Worm (Caenorhabditis elegans) whole organism, late embryonic: ENCODE measurements around the gene C09G5.13.

ENCODE experiments used
- C08G9.2 ChIP-seq: sonication (generic microtip); optimal IDR thresholded peaks from 2 replicates; lab custom pipeline; 2016; ENCODE audit warnings: mild to moderate bottlenecking, missing genetic modification characterization, moderate library complexity, missing compliant biosample characterization
- F13H6.1 ChIP-seq: sonication (generic microtip); optimal IDR thresholded peaks from 2 replicates; lab custom pipeline; 2016; ENCODE audit warnings: missing genetic modification characterization, missing compliant biosample characterization
- K09A11.1 ChIP-seq: sonication (generic microtip); optimal IDR thresholded peaks from 2 replicates; lab custom pipeline; 2017; ENCODE audit warnings: antibody characterized with exemption, mild to moderate bottlenecking, missing genetic modification characterization, missing compliant biosample characterization; ENCODE audit not compliant: insufficient read depth
- Y22D7AL.16 ChIP-seq: sonication (generic microtip); optimal IDR thresholded peaks from 2 replicates; lab custom pipeline; 2016; ENCODE audit warnings: missing genetic modification characterization, missing compliant biosample characterization
- ahr-1 ChIP-seq: sonication (generic microtip); optimal IDR thresholded peaks from 2 replicates; lab custom pipeline; 2016; ENCODE audit warnings: missing genetic modification characterization, missing compliant biosample characterization
- ceh-14 ChIP-seq: sonication (generic microtip); optimal IDR thresholded peaks from 2 replicates; lab custom pipeline; 2016; ENCODE audit warnings: missing genotype, missing genetic modification characterization, missing compliant biosample characterization
- ceh-18 ChIP-seq: sonication (generic microtip); optimal IDR thresholded peaks from 2 replicates; lab custom pipeline; 2016; ENCODE audit warnings: missing genetic modification characterization, missing compliant biosample characterization
- ceh-19 ChIP-seq: fragments of 200-800 bp; sonication (Bioruptor generic); optimal IDR thresholded peaks from 2 replicates; lab custom pipeline; 2018; ENCODE audit warnings: mild to moderate bottlenecking, missing genetic modification characterization, missing compliant biosample characterization
- ceh-24 ChIP-seq: sonication (generic microtip); optimal IDR thresholded peaks from 2 replicates; lab custom pipeline; 2016; ENCODE audit warnings: mild to moderate bottlenecking, missing genetic modification characterization, missing compliant biosample characterization
- ceh-30 ChIP-seq: fragments of 150-350 bp; optimal IDR thresholded peaks from 2 replicates; lab custom pipeline; 2014; ENCODE audit warnings: missing biosample characterization, missing genetic modification characterization
- ceh-31 ChIP-seq: sonication (generic microtip); optimal IDR thresholded peaks from 2 replicates; lab custom pipeline; 2016; ENCODE audit warnings: missing genetic modification characterization, missing compliant biosample characterization
- ceh-45 ChIP-seq: fragments of 200-800 bp; sonication (Bioruptor generic); IDR thresholded peaks from 2 replicates; pipeline ENCODE4 v1.3.6; 2022; ENCODE audit warnings: missing genetic modification reagents, missing genetic modification characterization, missing compliant biosample characterization
- ceh-48 ChIP-seq: sonication (generic microtip); optimal IDR thresholded peaks from 2 replicates; lab custom pipeline; 2016; ENCODE audit warnings: missing genetic modification characterization, inconsistent platforms, missing compliant biosample characterization
- ceh-6 ChIP-seq: fragments of 200-800 bp; sonication (Bioruptor generic); optimal IDR thresholded peaks from 2 replicates; lab custom pipeline; 2018; ENCODE audit warnings: mild to moderate bottlenecking, missing genetic modification characterization, missing compliant biosample characterization
- che-1 ChIP-seq: sonication (generic microtip); optimal IDR thresholded peaks from 2 replicates; lab custom pipeline; 2016; ENCODE audit warnings: mild to moderate bottlenecking, missing genetic modification characterization, missing compliant biosample characterization
- dmd-4 ChIP-seq: sonication (generic microtip); optimal IDR thresholded peaks from 2 replicates; lab custom pipeline; 2016; ENCODE audit warnings: borderline replicate concordance, missing genetic modification characterization, missing compliant biosample characterization
- dve-1 ChIP-seq: sonication (generic microtip); optimal IDR thresholded peaks from 2 replicates; lab custom pipeline; 2017; ENCODE audit warnings: antibody characterized with exemption, mild to moderate bottlenecking, missing genetic modification characterization, missing compliant biosample characterization
- elt-2 ChIP-seq: sonication (generic microtip); optimal IDR thresholded peaks from 2 replicates; lab custom pipeline; 2016; ENCODE audit warnings: missing genetic modification reagents, missing genetic modification characterization, missing compliant biosample characterization
- elt-4 ChIP-seq: sonication (generic microtip); optimal IDR thresholded peaks from 2 replicates; lab custom pipeline; 2016; ENCODE audit warnings: missing genetic modification characterization, missing compliant biosample characterization
- hlh-15 ChIP-seq: sonication (generic microtip); optimal IDR thresholded peaks from 2 replicates; lab custom pipeline; 2016; ENCODE audit warnings: missing genetic modification characterization, missing compliant biosample characterization
- hlh-30 ChIP-seq: sonication (generic microtip); optimal IDR thresholded peaks from 2 replicates; lab custom pipeline; 2017; ENCODE audit warnings: antibody characterized with exemption, missing genetic modification characterization, missing compliant biosample characterization; ENCODE audit not compliant: insufficient read depth
- hlh-6 ChIP-seq: sonication (generic microtip); optimal IDR thresholded peaks from 2 replicates; lab custom pipeline; 2016; ENCODE audit warnings: missing genotype, missing genetic modification characterization, missing compliant biosample characterization
- hlh-8 ChIP-seq: sonication (generic microtip); optimal IDR thresholded peaks from 2 replicates; lab custom pipeline; 2016; ENCODE audit warnings: missing genotype, missing genetic modification characterization, missing compliant biosample characterization
- lim-6 ChIP-seq: sonication (generic microtip); optimal IDR thresholded peaks from 2 replicates; lab custom pipeline; 2016; ENCODE audit warnings: missing genetic modification characterization, missing compliant biosample characterization
- madf-2 ChIP-seq: sonication (generic microtip); optimal IDR thresholded peaks from 2 replicates; lab custom pipeline; 2017; ENCODE audit warnings: missing genetic modification characterization, missing compliant biosample characterization
- mec-3 ChIP-seq: sonication (generic microtip); optimal IDR thresholded peaks from 2 replicates; lab custom pipeline; 2016; ENCODE audit warnings: borderline replicate concordance, missing genetic modification characterization, missing compliant biosample characterization
- nhr-11 ChIP-seq: fragments of 150-350 bp; optimal IDR thresholded peaks from 2 replicates; lab custom pipeline; 2014; ENCODE audit warnings: missing biosample characterization, missing genetic modification characterization
- npax-4 ChIP-seq: sonication (generic microtip); optimal IDR thresholded peaks from 2 replicates; lab custom pipeline; 2016; ENCODE audit warnings: missing genetic modification characterization, missing compliant biosample characterization
- pag-3 ChIP-seq: sonication (generic microtip); optimal IDR thresholded peaks from 2 replicates; lab custom pipeline; 2016; ENCODE audit warnings: missing compliant biosample characterization, missing genetic modification characterization, borderline replicate concordance
- pat-9 ChIP-seq: fragments of 200-800 bp; sonication (Bioruptor generic); optimal IDR thresholded peaks from 2 replicates; lab custom pipeline; 2018; ENCODE audit warnings: mild to moderate bottlenecking, missing genetic modification characterization, moderate library complexity, missing compliant biosample characterization
- pax-1 ChIP-seq: fragments of 150-350 bp; optimal IDR thresholded peaks from 2 replicates; lab custom pipeline; 2014; ENCODE audit warnings: missing biosample characterization, missing genetic modification characterization
- pha-4 ChIP-seq: fragments of 150-350 bp; optimal IDR thresholded peaks from 2 replicates; lab custom pipeline; 2018; ENCODE audit warnings: missing biosample characterization, missing genetic modification reagents, missing genetic modification characterization
- ref-2 ChIP-seq: sonication (generic microtip); optimal IDR thresholded peaks from 2 replicates; lab custom pipeline; 2016; ENCODE audit warnings: missing genetic modification characterization, missing compliant biosample characterization
- syd-9 ChIP-seq: sonication (generic microtip); optimal IDR thresholded peaks from 2 replicates; lab custom pipeline; 2016; ENCODE audit warnings: mild to moderate bottlenecking, missing genetic modification characterization, moderate library complexity, missing compliant biosample characterization
- tbx-7 ChIP-seq: sonication (generic microtip); optimal IDR thresholded peaks from 2 replicates; lab custom pipeline; 2016; ENCODE audit warnings: missing genotype, missing genetic modification characterization, missing compliant biosample characterization
- unc-3 ChIP-seq, 2 experiments: fragments of 200-800 bp in 1 of 2; sonication (Bioruptor generic) in 1 of 2; sonication (generic microtip) in 1 of 2; conservative IDR thresholded peaks in 1 of 2; optimal IDR thresholded peaks in 1 of 2; 2 replicates each; pipeline versions ENCODE4 v1.3.6 to Lab custom; 2016 to 2022; ENCODE audit warnings: missing compliant biosample characterization in 2 of 2, missing genetic modification characterization in 2 of 2, missing genetic modification reagents in 1 of 2
- unc-42 ChIP-seq: sonication (generic microtip); optimal IDR thresholded peaks from 2 replicates; lab custom pipeline; 2016; ENCODE audit warnings: missing genotype, missing genetic modification characterization, missing compliant biosample characterization
- unc-55 ChIP-seq: sonication (generic microtip); optimal IDR thresholded peaks from 2 replicates; lab custom pipeline; 2017; ENCODE audit warnings: missing biosample characterization, missing genetic modification reagents, missing genetic modification characterization
- unc-86 ChIP-seq: sonication (generic microtip); optimal IDR thresholded peaks from 2 replicates; lab custom pipeline; 2016; ENCODE audit warnings: missing genetic modification characterization, missing compliant biosample characterization
- zip-5 ChIP-seq: sonication (generic microtip); optimal IDR thresholded peaks from 2 replicates; lab custom pipeline; 2016; ENCODE audit warnings: missing genetic modification characterization, missing compliant biosample characterization
- ztf-16 ChIP-seq: sonication (generic microtip); optimal IDR thresholded peaks from 2 replicates; lab custom pipeline; 2017; ENCODE audit warnings: missing genetic modification characterization, missing compliant biosample characterization

Gene C09G5.13

ce11 chrII:10714262-10714933 lies 2.8 kb upstream of the C09G5.13 start, which contains the start of the genes dph-2 and C09G5.7 (continued):
- TF ChIP-seq pha-4 = no peak

DNA sequence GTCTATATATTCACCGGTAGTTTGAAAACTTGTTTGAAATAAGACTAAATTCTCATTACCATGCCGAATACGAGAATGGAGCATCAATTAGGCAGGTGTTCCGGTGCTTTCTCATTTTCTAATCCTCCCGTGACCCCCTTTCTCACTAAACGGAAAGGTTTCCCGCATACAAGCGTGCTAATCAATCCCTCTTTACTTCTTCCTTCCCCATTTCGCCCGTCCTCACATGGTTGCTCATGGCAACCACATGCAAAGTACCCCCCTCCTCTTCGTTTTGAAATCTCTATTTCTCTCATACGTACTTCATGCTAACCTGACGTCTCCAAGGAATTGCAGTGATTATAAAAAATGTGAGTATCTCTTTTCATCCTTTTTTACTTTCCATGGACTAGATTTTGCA lies 2.7 kb downstream of the C09G5.13 start, which contains the start of gene mks-5:
mks-5 (plus strand) TSS at position 301 of the 400 bp plus-strand sequence.
- TF ChIP-seq npax-4 (tag; lab: Kevin White, UChicago) = no peak
- TF ChIP-seq unc-86 (tag; lab: Kevin White, UChicago) = no peak
- TF ChIP-seq unc-3 (GFP tag; conservative IDR thresholded peaks at IDR 0.05; lab: Robert Waterston, UW) = no peak
- no peak for TF ChIP-seq unc-3 (tag; optimal IDR thresholded peaks at IDR 0.05; lab: Kevin White, UChicago)
- TF ChIP-seq unc-55 (GFP tag; lab: Kevin White, UChicago) = no peak
- no peak for TF ChIP-seq pax-1 (tag; lab: Kevin White, UChicago)
- no peak for TF ChIP-seq dmd-4 (tag; lab: Kevin White, UChicago)
- no peak for TF ChIP-seq Y22D7AL.16
- TF ChIP-seq ceh-24 (tag; lab: Kevin White, UChicago) = no peak
- no peak for TF ChIP-seq ceh-31 (tag; lab: Kevin White, UChicago)

ce11 chrII:10723069-10723468 lies 5.8 kb downstream of the C09G5.13 start, which contains the start of gene C09G5.14:
TSS of gene C09G5.14 (minus strand) at chrII:10723169.
- TF ChIP-seq mec-3 (tag; lab: Kevin White, UChicago) = no peak
- TF ChIP-seq ref-2 (tag; lab: Kevin White, UChicago) = no peak
- TF ChIP-seq dve-1 (tag; lab: Kevin White, UChicago) = no peak
- no peak for TF ChIP-seq tbx-7 (tag; lab: Kevin White, UChicago)
- TF ChIP-seq ceh-24 (tag; lab: Kevin White, UChicago) = no peak
- TF ChIP-seq hlh-6 = no peak
- TF ChIP-seq pag-3 (tag; lab: Kevin White, UChicago) = no peak
- TF ChIP-seq npax-4 (tag; lab: Kevin White, UChicago) = no peak
- no peak for TF ChIP-seq elt-4 (tag; lab: Kevin White, UChicago)
- TF ChIP-seq F13H6.1 = no peak
- no peak for TF ChIP-seq ceh-6
- no peak for TF ChIP-seq pat-9
- TF ChIP-seq ahr-1 (tag; lab: Kevin White, UChicago) = no peak
- TF ChIP-seq ztf-16 = no peak
- no peak for TF ChIP-seq ceh-19 (GFP tag; lab: Kevin White, UChicago)

ce11 chrII:10730702-10731101 lies 13.5 kb downstream of the C09G5.13 start:
- no peak for TF ChIP-seq hlh-6
- no peak for TF ChIP-seq pax-1 (tag; lab: Kevin White, UChicago)
- TF ChIP-seq syd-9 (tag; lab: Kevin White, UChicago) = no peak
- TF ChIP-seq elt-4 (tag; lab: Kevin White, UChicago) = no peak
- TF ChIP-seq lim-6 (tag; lab: Kevin White, UChicago) = no peak
- no peak for TF ChIP-seq pat-9
- no peak for TF ChIP-seq hlh-30
- no peak for TF ChIP-seq zip-5
- TF ChIP-seq F13H6.1 = no peak
- TF ChIP-seq madf-2 (tag; lab: Kevin White, UChicago) = no peak
- no peak for TF ChIP-seq ahr-1 (tag; lab: Kevin White, UChicago)
- no peak for TF ChIP-seq hlh-15 (tag; lab: Kevin White, UChicago)
- TF ChIP-seq nhr-11 = no peak
- TF ChIP-seq npax-4 (tag; lab: Kevin White, UChicago) = no peak
- no peak for TF ChIP-seq ceh-18 (tag; lab: Kevin White, UChicago)
- no peak for TF ChIP-seq unc-42 (tag; lab: Kevin White, UChicago)

DNA sequence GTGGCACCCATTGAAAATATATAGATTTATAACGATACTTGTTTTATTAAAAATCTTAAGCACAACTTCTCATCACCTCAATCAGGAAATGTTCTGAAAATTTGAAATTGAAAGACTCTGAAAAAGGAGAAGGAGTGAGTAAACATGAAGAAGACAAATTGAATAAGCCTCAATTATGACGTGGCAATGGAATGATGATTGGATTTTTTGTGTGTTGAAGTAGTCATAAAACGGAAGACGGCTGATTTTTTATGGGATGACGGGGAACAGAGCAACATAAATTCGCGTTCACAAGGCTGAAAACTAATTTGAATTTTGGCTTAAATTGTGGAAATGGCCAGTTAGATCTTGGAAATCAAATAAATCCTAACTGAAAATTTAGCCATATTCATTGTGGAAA lies 14.3 kb downstream of the C09G5.13 start, which contains the start of gene glb-12:
glb-12 (minus strand) TSS at position 101 of the 400 bp plus-strand sequence.
- TF ChIP-seq tbx-7 (tag; lab: Kevin White, UChicago) = no peak
- no peak for TF ChIP-seq ceh-48 (tag; lab: Kevin White, UChicago)
- no peak for TF ChIP-seq ref-2 (tag; lab: Kevin White, UChicago)
- TF ChIP-seq elt-4 (tag; lab: Kevin White, UChicago) = no peak
- TF ChIP-seq hlh-8 = no peak
- TF ChIP-seq ceh-14 = no peak
- no peak for TF ChIP-seq unc-86 (tag; lab: Kevin White, UChicago)
- no peak for TF ChIP-seq elt-2 (tag; lab: Kevin White, UChicago)
- TF ChIP-seq unc-42 (tag; lab: Kevin White, UChicago) = no peak
- TF ChIP-seq che-1 (tag; lab: Kevin White, UChicago) = no peak
- no peak for TF ChIP-seq K09A11.1 (tag; lab: Kevin White, UChicago)
- no peak for TF ChIP-seq ahr-1 (tag; lab: Kevin White, UChicago)
- no peak for TF ChIP-seq ceh-45 (GFP tag; lab: Robert Waterston, UW)
- TF ChIP-seq Y22D7AL.16 = no peak
- no peak for TF ChIP-seq ceh-30
- no peak for TF ChIP-seq C08G9.2 (tag; lab: Kevin White, UChicago)
- TF ChIP-seq, all 69 proteins: peak for 0
